Fruit fly (Drosophila melanogaster) whole organism, embryonic: ENCODE measurements around the gene CG18268.

Experiments used
- Atf-2 ChIP-seq: fragments of 200-800 bp; sonication (Bioruptor generic); optimal IDR thresholded peaks from 2 replicates; lab custom pipeline; 2016; ENCODE audit warnings: missing biosample characterization, missing genetic modification characterization
- CG11247 ChIP-seq: fragments of 200-800 bp; sonication (Bioruptor generic); IDR thresholded peaks from 2 replicates; pipeline ENCODE4 v1.3.6; 2022; ENCODE audit warnings: missing biosample characterization, missing genetic modification characterization
- CG12104 ChIP-seq: fragments of 200-800 bp; sonication (Bioruptor generic); optimal IDR thresholded peaks from 3 replicates; lab custom pipeline; 2016; ENCODE audit warnings: missing biosample characterization, missing genetic modification characterization
- CG12299 ChIP-seq: fragments of 200-800 bp; sonication (Bioruptor generic); optimal IDR thresholded peaks from 2 replicates; lab custom pipeline; 2018; ENCODE audit warnings: missing biosample characterization, mild to moderate bottlenecking, missing genetic modification characterization
- CG1792 ChIP-seq: fragments of 200-800 bp; sonication (Bioruptor generic); optimal IDR thresholded peaks from 2 replicates; lab custom pipeline; 2016; ENCODE audit warnings: missing biosample characterization, missing genetic modification characterization
- CG32532 ChIP-seq: fragments of 200-800 bp; sonication (Bioruptor generic); IDR thresholded peaks from 2 replicates; pipeline ENCODE4 v1.3.6; 2022; ENCODE audit warnings: missing biosample characterization, missing genetic modification characterization
- Hmx ChIP-seq: fragments of 200-800 bp; sonication (Bioruptor generic); optimal IDR thresholded peaks from 2 replicates; lab custom pipeline; 2016; ENCODE audit warnings: missing biosample characterization, missing genetic modification characterization
- Scr ChIP-seq: fragments of 200-800 bp; sonication (Bioruptor generic); IDR thresholded peaks from 2 replicates; pipeline ENCODE4 v1.3.6; 2022; ENCODE audit warnings: missing biosample characterization, missing genetic modification characterization; ENCODE audit not compliant: partially characterized antibody
- bsh ChIP-seq, 2 experiments: fragments of 200-800 bp; sonication (Bioruptor generic); optimal IDR thresholded peaks; 2 replicates each; lab custom pipeline; 2017 to 2018; ENCODE audit warnings: mild to moderate bottlenecking in 2 of 2, missing biosample characterization in 2 of 2, missing genetic modification characterization in 2 of 2, moderate library complexity in 1 of 2
- ssp ChIP-seq: fragments of 200-800 bp; sonication (Bioruptor generic); IDR thresholded peaks from 2 replicates; pipeline ENCODE4 v1.3.6; 2022; ENCODE audit warnings: missing biosample characterization, missing genetic modification characterization

DNA sequence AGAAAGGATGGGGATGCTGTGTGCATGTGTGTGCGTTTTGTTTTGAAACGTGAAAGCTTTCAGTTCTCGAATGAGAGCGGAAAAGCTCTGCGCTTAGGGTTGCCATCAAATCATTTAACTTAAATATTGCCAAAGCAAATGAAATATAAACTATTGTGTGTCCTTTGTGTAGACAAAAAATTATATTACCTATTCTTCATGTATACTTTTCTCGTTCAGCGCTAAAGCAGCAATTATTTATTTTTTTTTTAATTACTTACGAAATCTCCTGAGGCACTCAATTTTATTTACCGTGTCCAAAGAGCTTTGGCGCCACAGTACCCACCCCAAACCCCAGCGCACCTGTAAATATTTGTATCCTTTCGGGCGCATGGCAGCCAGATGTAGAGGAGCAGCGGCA lies 17.3 kb upstream of the CG18268 start:
- TF ChIP-seq ssp (peak; percentile 49; the same call in 1 of the 2 replicates), Scr (GFP tag; lab: Robert Waterston, UW) (no peak), bsh (GFP tag; optimal IDR thresholded peaks at IDR 0.05; lab: Kevin White, UChicago) (no peak), CG12104 (GFP tag; lab: Kevin White, UChicago) (no peak), CG11247 (GFP tag; lab: Robert Waterston, UW) (no peak), Hmx (no peak), CG12299 (tag; lab: Kevin White, UChicago) (no peak), Atf-2 (GFP tag; lab: Kevin White, UChicago) (no peak), CG1792 (no peak), CG32532 (peak; percentile 49)
